Worm (Caenorhabditis elegans) whole organism, late embryonic: ENCODE measurements around the gene F42A9.17.

Experiments
- C08G9.2 ChIP-seq: sonication (generic microtip); optimal IDR thresholded peaks from 2 replicates; lab custom pipeline; 2016; ENCODE audit warnings: mild to moderate bottlenecking, missing genetic modification characterization, moderate library complexity, missing compliant biosample characterization
- ahr-1 ChIP-seq: sonication (generic microtip); optimal IDR thresholded peaks from 2 replicates; lab custom pipeline; 2016; ENCODE audit warnings: missing genetic modification characterization, missing compliant biosample characterization
- ceh-31 ChIP-seq: sonication (generic microtip); optimal IDR thresholded peaks from 2 replicates; lab custom pipeline; 2016; ENCODE audit warnings: missing genetic modification characterization, missing compliant biosample characterization
- ceh-9 ChIP-seq: sonication (generic microtip); optimal IDR thresholded peaks from 2 replicates; lab custom pipeline; 2016; ENCODE audit warnings: mild to moderate bottlenecking, missing genetic modification characterization, inconsistent platforms, missing compliant biosample characterization
- che-1 ChIP-seq: sonication (generic microtip); optimal IDR thresholded peaks from 2 replicates; lab custom pipeline; 2016; ENCODE audit warnings: mild to moderate bottlenecking, missing genetic modification characterization, missing compliant biosample characterization
- dmd-4 ChIP-seq: sonication (generic microtip); optimal IDR thresholded peaks from 2 replicates; lab custom pipeline; 2016; ENCODE audit warnings: borderline replicate concordance, missing genetic modification characterization, missing compliant biosample characterization
- eyg-1 ChIP-seq: sonication (generic microtip); optimal IDR thresholded peaks from 2 replicates; lab custom pipeline; 2016; ENCODE audit warnings: missing genotype, missing genetic modification characterization, missing compliant biosample characterization
- fkh-10 ChIP-seq: fragments of 150-350 bp; optimal IDR thresholded peaks from 2 replicates; lab custom pipeline; 2014; ENCODE audit warnings: missing biosample characterization, missing genetic modification reagents, missing genetic modification characterization
- mec-3 ChIP-seq: sonication (generic microtip); optimal IDR thresholded peaks from 2 replicates; lab custom pipeline; 2016; ENCODE audit warnings: borderline replicate concordance, missing genetic modification characterization, missing compliant biosample characterization
- nfya-1 ChIP-seq: sonication (generic microtip); optimal IDR thresholded peaks from 2 replicates; lab custom pipeline; 2017; ENCODE audit warnings: missing genetic modification characterization, mild to moderate bottlenecking, missing compliant biosample characterization, antibody characterized with exemption, moderate library complexity
- sdc-2 ChIP-seq: sonication (generic microtip); optimal IDR thresholded peaks from 2 replicates; lab custom pipeline; 2016; ENCODE audit warnings: missing genotype, missing genetic modification characterization, missing compliant biosample characterization
- sox-2 ChIP-seq: fragments of 200-800 bp; sonication (Bioruptor generic); IDR thresholded peaks from 2 replicates; pipeline ENCODE4 v1.3.6; 2022; ENCODE audit warnings: missing genetic modification reagents, missing genetic modification characterization, missing compliant biosample characterization
- unc-42 ChIP-seq: sonication (generic microtip); optimal IDR thresholded peaks from 2 replicates; lab custom pipeline; 2016; ENCODE audit warnings: missing genotype, missing genetic modification characterization, missing compliant biosample characterization
- zip-5 ChIP-seq: sonication (generic microtip); optimal IDR thresholded peaks from 2 replicates; lab custom pipeline; 2016; ENCODE audit warnings: missing genetic modification characterization, missing compliant biosample characterization

- no peak for TF ChIP-seq dmd-4 (tag; lab: Kevin White, UChicago)
- TF ChIP-seq sdc-2 (tag; lab: Kevin White, UChicago), result no peak
- TF ChIP-seq zip-5 (tag; lab: Kevin White, UChicago), result no peak
- TF ChIP-seq ceh-31 (tag; lab: Kevin White, UChicago), result no peak
- TF ChIP-seq che-1, result no peak
- TF ChIP-seq ahr-1 (tag; lab: Kevin White, UChicago), result no peak
- TF ChIP-seq C08G9.2 (tag; lab: Kevin White, UChicago), result no peak
- no peak for TF ChIP-seq mec-3
- no peak for TF ChIP-seq fkh-10 (GFP tag; lab: Kevin White, UChicago)
- no peak for TF ChIP-seq sox-2
- TF ChIP-seq ceh-9 (tag; lab: Kevin White, UChicago), result no peak
- no peak for TF ChIP-seq unc-42 (tag; lab: Kevin White, UChicago)
- no peak for TF ChIP-seq nfya-1 (tag; lab: Kevin White, UChicago)
- no peak for TF ChIP-seq eyg-1 (tag; lab: Kevin White, UChicago)
Observed at ce11 chrIV:8571138-8571537, 40.6 kb downstream of the F42A9.17 start, which contains the start of gene Y59H11AM.1.
